Fruit fly (Drosophila melanogaster) whole organism, prepupa: ENCODE results near the gene CG3165.

Source experiments
- Blimp-1 ChIP-seq: fragments of 200-800 bp; sonication (Bioruptor generic); optimal IDR thresholded peaks from 3 replicates; lab custom pipeline; 2017; ENCODE audit warnings: missing biosample characterization, missing genetic modification characterization, mild to moderate bottlenecking, moderate library complexity, missing genetic modification reagents
- CG10631 ChIP-seq: fragments of 200-800 bp; sonication (Bioruptor generic); optimal IDR thresholded peaks from 2 replicates; lab custom pipeline; 2016; ENCODE audit warnings: missing biosample characterization, missing genetic modification characterization
- CG10669 ChIP-seq: fragments of 200-800 bp; sonication (Bioruptor generic); optimal IDR thresholded peaks from 3 replicates; lab custom pipeline; 2018; ENCODE audit warnings: missing biosample characterization, mild to moderate bottlenecking, missing genetic modification characterization, moderate library complexity
- CG11762 ChIP-seq: fragments of 200-800 bp; sonication (Bioruptor generic); optimal IDR thresholded peaks from 3 replicates; lab custom pipeline; 2016; ENCODE audit warnings: missing biosample characterization, missing genetic modification characterization; ENCODE audit not compliant: insufficient read depth
- CG11902 ChIP-seq: fragments of 200-800 bp; sonication (Bioruptor generic); optimal IDR thresholded peaks from 3 replicates; lab custom pipeline; 2016; ENCODE audit warnings: missing biosample characterization, missing genetic modification characterization
- CG15336 ChIP-seq: fragments of 200-800 bp; sonication (Bioruptor generic); IDR thresholded peaks from 2 replicates; pipeline ENCODE4 v1.3.6; 2022; ENCODE audit warnings: missing biosample characterization, missing genetic modification characterization
- CG1621 ChIP-seq: fragments of 200-800 bp; sonication (Bioruptor generic); optimal IDR thresholded peaks from 3 replicates; lab custom pipeline; 2018; ENCODE audit warnings: missing biosample characterization, mild to moderate bottlenecking, missing genetic modification characterization
- CG16779 ChIP-seq: fragments of 200-800 bp; sonication (Bioruptor generic); optimal IDR thresholded peaks from 3 replicates; lab custom pipeline; 2017; ENCODE audit warnings: missing biosample characterization, mild to moderate bottlenecking, missing genetic modification characterization
- CG3032 ChIP-seq: fragments of 200-800 bp; optimal IDR thresholded peaks from 2 replicates; lab custom pipeline; 2019; ENCODE audit warnings: missing biosample characterization, mild to moderate bottlenecking, missing genetic modification characterization, moderate library complexity
- CG31627 ChIP-seq: fragments of 200-800 bp; sonication (Bioruptor generic); optimal IDR thresholded peaks from 3 replicates; lab custom pipeline; 2016; ENCODE audit warnings: missing biosample characterization, missing genetic modification characterization
- CG32006 ChIP-seq: fragments of 200-800 bp; sonication (Bioruptor generic); optimal IDR thresholded peaks from 3 replicates; lab custom pipeline; 2017; ENCODE audit warnings: missing biosample characterization, mild to moderate bottlenecking, missing genetic modification characterization
- CG4318 ChIP-seq: fragments of 200-800 bp; sonication (Bioruptor generic); optimal IDR thresholded peaks from 3 replicates; lab custom pipeline; 2017; ENCODE audit warnings: missing biosample characterization, mild to moderate bottlenecking, missing genetic modification characterization
- CG6276 ChIP-seq: fragments of 200-800 bp; sonication (Bioruptor generic); optimal IDR thresholded peaks from 2 replicates; lab custom pipeline; 2017; ENCODE audit warnings: missing biosample characterization, mild to moderate bottlenecking, missing genetic modification characterization
- CG6792 ChIP-seq: fragments of 200-800 bp; sonication (Bioruptor generic); optimal IDR thresholded peaks from 3 replicates; lab custom pipeline; 2016; ENCODE audit warnings: missing biosample characterization, missing genetic modification characterization
- CG6854 ChIP-seq: fragments of 200-800 bp; sonication (Bioruptor generic); optimal IDR thresholded peaks from 2 replicates; lab custom pipeline; 2017; ENCODE audit warnings: missing biosample characterization, mild to moderate bottlenecking, missing genetic modification characterization
- CG7368 ChIP-seq: fragments of 200-800 bp; sonication (Bioruptor generic); optimal IDR thresholded peaks from 3 replicates; lab custom pipeline; 2016; ENCODE audit warnings: missing biosample characterization, missing genetic modification characterization
- CG8319 ChIP-seq: fragments of 200-800 bp; sonication (Bioruptor generic); optimal IDR thresholded peaks from 3 replicates; lab custom pipeline; 2016; ENCODE audit warnings: missing biosample characterization, missing genetic modification characterization
- CG8632 ChIP-seq: fragments of 200-800 bp; sonication (Bioruptor generic); optimal IDR thresholded peaks from 3 replicates; lab custom pipeline; 2016; ENCODE audit warnings: missing biosample characterization, missing genetic modification characterization
- CG9139 ChIP-seq: fragments of 200-800 bp; sonication (Bioruptor generic); optimal IDR thresholded peaks from 3 replicates; lab custom pipeline; 2017; ENCODE audit warnings: missing biosample characterization, mild to moderate bottlenecking, missing genetic modification characterization
- Eip75B ChIP-seq: fragments of 200-800 bp; sonication (Bioruptor generic); optimal IDR thresholded peaks from 3 replicates; lab custom pipeline; 2016; ENCODE audit warnings: missing biosample characterization, missing genetic modification characterization
- Eip78C ChIP-seq: fragments of 200-800 bp; sonication (Bioruptor generic); peaks from one replicate; lab custom pipeline; 2016; ENCODE audit warnings: missing biosample characterization, missing genetic modification characterization
- Eip93F ChIP-seq: fragments of 200-800 bp; sonication (Bioruptor generic); optimal IDR thresholded peaks from 2 replicates; lab custom pipeline; 2016; ENCODE audit warnings: missing biosample characterization, mild to moderate bottlenecking, missing genetic modification characterization
- Ets21C ChIP-seq: fragments of 200-800 bp; sonication (Bioruptor generic); optimal IDR thresholded peaks from 3 replicates; lab custom pipeline; 2016; ENCODE audit warnings: missing biosample characterization, missing genetic modification characterization
- Hr38 ChIP-seq: sonication (Bioruptor generic); optimal IDR thresholded peaks from 2 replicates; lab custom pipeline; 2016; ENCODE audit warnings: missing biosample characterization, missing genetic modification characterization
- Hr39 ChIP-seq: fragments of 200-800 bp; sonication (Bioruptor generic); optimal IDR thresholded peaks from 2 replicates; lab custom pipeline; 2016; ENCODE audit warnings: missing biosample characterization, missing genetic modification characterization
- Hr4 ChIP-seq: fragments of 200-800 bp; sonication (Bioruptor generic); optimal IDR thresholded peaks from 3 replicates; lab custom pipeline; 2016; ENCODE audit warnings: missing biosample characterization, missing genetic modification characterization
- Met ChIP-seq: fragments of 200-800 bp; sonication (Bioruptor generic); optimal IDR thresholded peaks from 3 replicates; lab custom pipeline; 2016; ENCODE audit warnings: missing biosample characterization, missing genetic modification characterization
- OdsH ChIP-seq: fragments of 200-800 bp; sonication (Bioruptor generic); optimal IDR thresholded peaks from 3 replicates; lab custom pipeline; 2016; ENCODE audit warnings: missing biosample characterization, missing genetic modification characterization
- Smox ChIP-seq: fragments of 200-800 bp; sonication (Bioruptor generic); optimal IDR thresholded peaks from 3 replicates; lab custom pipeline; 2016; ENCODE audit warnings: missing biosample characterization, missing genetic modification characterization
- Sox102F ChIP-seq: fragments of 200-800 bp; sonication (Bioruptor generic); optimal IDR thresholded peaks from 2 replicates; lab custom pipeline; 2016; ENCODE audit warnings: missing biosample characterization, mild to moderate bottlenecking, missing genetic modification characterization
- Sox15 ChIP-seq: fragments of 200-800 bp; sonication (Bioruptor generic); optimal IDR thresholded peaks from 3 replicates; lab custom pipeline; 2016; ENCODE audit warnings: missing biosample characterization, missing genetic modification characterization
- achi ChIP-seq: fragments of 200-800 bp; sonication (Bioruptor generic); optimal IDR thresholded peaks from 3 replicates; lab custom pipeline; 2016; ENCODE audit warnings: missing biosample characterization, missing genetic modification characterization
- acj6 ChIP-seq: fragments of 200-800 bp; sonication (Bioruptor generic); optimal IDR thresholded peaks from 3 replicates; lab custom pipeline; 2016; ENCODE audit warnings: missing biosample characterization, missing genetic modification characterization
- cyc ChIP-seq: fragments of 200-800 bp; sonication (Bioruptor generic); optimal IDR thresholded peaks from 3 replicates; lab custom pipeline; 2016; ENCODE audit warnings: missing biosample characterization, missing genetic modification characterization
- dac ChIP-seq: fragments of 200-800 bp; sonication (Bioruptor generic); optimal IDR thresholded peaks from 2 replicates; lab custom pipeline; 2017; ENCODE audit warnings: missing biosample characterization, mild to moderate bottlenecking, missing genetic modification characterization
- eg ChIP-seq: fragments of 200-800 bp; sonication (Bioruptor generic); IDR thresholded peaks from 3 replicates; pipeline ENCODE4 v1.3.6; 2022; ENCODE audit warnings: missing biosample characterization, missing genetic modification characterization
- esn ChIP-seq: fragments of 200-800 bp; sonication (Bioruptor generic); optimal IDR thresholded peaks from 2 replicates; lab custom pipeline; 2016; ENCODE audit warnings: missing biosample characterization, mild to moderate bottlenecking, missing genetic modification characterization, moderate library complexity
- fd85E ChIP-seq: fragments of 200-800 bp; sonication (Bioruptor generic); optimal IDR thresholded peaks from 3 replicates; lab custom pipeline; 2016; ENCODE audit warnings: missing biosample characterization, missing genetic modification characterization
- fkh ChIP-seq: fragments of 200-800 bp; sonication (Bioruptor generic); optimal IDR thresholded peaks from 3 replicates; lab custom pipeline; 2017; ENCODE audit warnings: missing biosample characterization, mild to moderate bottlenecking, missing genetic modification characterization, moderate library complexity
- lz ChIP-seq: fragments of 200-800 bp; sonication (Bioruptor generic); optimal IDR thresholded peaks from 3 replicates; lab custom pipeline; 2016; ENCODE audit warnings: missing biosample characterization, missing genetic modification characterization
- net ChIP-seq: fragments of 200-800 bp; sonication (Bioruptor generic); optimal IDR thresholded peaks from 3 replicates; lab custom pipeline; 2016; ENCODE audit warnings: missing biosample characterization, missing genetic modification characterization
- pdm3 ChIP-seq: fragments of 200-800 bp; sonication (Bioruptor generic); optimal IDR thresholded peaks from 3 replicates; lab custom pipeline; 2016; ENCODE audit warnings: missing biosample characterization, missing genetic modification characterization
- salr ChIP-seq, 2 experiments: fragments of 200-800 bp; sonication (Bioruptor generic); optimal IDR thresholded peaks; 3 replicates each; lab custom pipeline; 2016 to 2018; ENCODE audit warnings: missing biosample characterization in 2 of 2, missing genetic modification characterization in 2 of 2, mild to moderate bottlenecking in 1 of 2
- ss ChIP-seq, 2 experiments: fragments of 200-800 bp; sonication (Bioruptor generic); optimal IDR thresholded peaks; 2 replicates in 1 of 2; 3 replicates in 1 of 2; lab custom pipeline; 2017 to 2018; ENCODE audit warnings: mild to moderate bottlenecking in 2 of 2, missing biosample characterization in 2 of 2, missing genetic modification characterization in 2 of 2, moderate library complexity in 1 of 2
- svp ChIP-seq: fragments of 200-800 bp; sonication (Bioruptor generic); peaks from one replicate; lab custom pipeline; 2016; ENCODE audit warnings: missing biosample characterization, missing genetic modification characterization
- topi ChIP-seq: fragments of 200-800 bp; sonication (Bioruptor generic); optimal IDR thresholded peaks from 3 replicates; lab custom pipeline; 2016; ENCODE audit warnings: missing biosample characterization, missing genetic modification characterization
- vri ChIP-seq: fragments of 200-800 bp; sonication (Bioruptor generic); optimal IDR thresholded peaks from 3 replicates; lab custom pipeline; 2016; ENCODE audit warnings: missing biosample characterization, mild to moderate bottlenecking, missing genetic modification characterization

Gene CG3165

dm6 chr2L:3011484-3011883, 34.6 kb downstream of the CG3165 start (continued):
- peak; percentile 57; the same call in 1 of the 2 replicates for TF ChIP-seq CG15336 (GFP tag; lab: Robert Waterston, UW)
- peak; percentile 77 for TF ChIP-seq OdsH
- TF ChIP-seq CG10669 (GFP tag; lab: Kevin White, UChicago): peak; percentile 74
- peak; percentile 74 for TF ChIP-seq net (GFP tag; lab: Kevin White, UChicago)
- TF ChIP-seq CG8319 (GFP tag; lab: Kevin White, UChicago): peak; percentile 65
- TF ChIP-seq fd85E (GFP tag; lab: Kevin White, UChicago): peak; percentile 13
- peak; percentile 76 for TF ChIP-seq Sox15 (GFP tag; lab: Kevin White, UChicago)
- TF ChIP-seq Eip93F (GFP tag; lab: Kevin White, UChicago): peak; percentile 50
- peak; percentile 45 to 80 for TF ChIP-seq ss (GFP tag; optimal IDR thresholded peaks at IDR 0.05; lab: Kevin White, UChicago)
- TF ChIP-seq Hr4 (GFP tag; lab: Kevin White, UChicago): peak; percentile 1
- TF ChIP-seq CG8632: peak; percentile 79
- peak; percentile 83 for TF ChIP-seq Smox (GFP tag; lab: Kevin White, UChicago)
- peak; percentile 94 for TF ChIP-seq svp
- TF ChIP-seq salr (GFP tag; optimal IDR thresholded peaks at IDR 0.05; lab: Kevin White, UChicago): peak; percentile 27 to 68
- TF ChIP-seq CG1621 (tag; lab: Kevin White, UChicago): peak; percentile 68
- TF ChIP-seq CG3032 (tag; lab: Kevin White, UChicago): peak; percentile 73
- TF ChIP-seq eg (GFP tag; lab: Robert Waterston, UW): 0 out of 3 replicates have a peak, but pooled peaks have one; percentile 19
- TF ChIP-seq Hr39 (GFP tag; lab: Kevin White, UChicago): peak; percentile 90

dm6 chr2L:3012780-3013179, 35.9 kb downstream of the CG3165 start:
- no peak for TF ChIP-seq CG11902 (GFP tag; lab: Kevin White, UChicago)
- TF ChIP-seq Smox (GFP tag; lab: Kevin White, UChicago): no peak
- TF ChIP-seq fkh (GFP tag; lab: Kevin White, UChicago): no peak
- TF ChIP-seq ss (GFP tag; optimal IDR thresholded peaks at IDR 0.05; lab: Kevin White, UChicago): peak in 1 of 2 experiments; percentile 9
- TF ChIP-seq Blimp-1: no peak
- peak; percentile 21 for TF ChIP-seq CG1621 (tag; lab: Kevin White, UChicago)
- TF ChIP-seq CG3032 (tag; lab: Kevin White, UChicago): peak; percentile 33
- peak; percentile 72 for TF ChIP-seq CG6276 (GFP tag; lab: Kevin White, UChicago)
- peak; percentile 62 for TF ChIP-seq pdm3 (GFP tag; lab: Kevin White, UChicago)
- TF ChIP-seq CG10669 (GFP tag; lab: Kevin White, UChicago): no peak
- peak; percentile 37 for TF ChIP-seq CG11762 (GFP tag; lab: Kevin White, UChicago)
- TF ChIP-seq CG9139 (GFP tag; lab: Kevin White, UChicago): no peak
- no peak for TF ChIP-seq Met (GFP tag; lab: Kevin White, UChicago)
- no peak for TF ChIP-seq Hr38
- peak; percentile 83 for TF ChIP-seq Hr4 (GFP tag; lab: Kevin White, UChicago)
- TF ChIP-seq Sox102F: peak; percentile 39
- TF ChIP-seq Eip78C (GFP tag; lab: Kevin White, UChicago): peak; percentile 86
- TF ChIP-seq fd85E (GFP tag; lab: Kevin White, UChicago): no peak
- TF ChIP-seq Sox15 (GFP tag; lab: Kevin White, UChicago): no peak
- TF ChIP-seq dac (GFP tag; lab: Kevin White, UChicago): peak; percentile 42
- TF ChIP-seq Eip93F (GFP tag; lab: Kevin White, UChicago): no peak
- peak; percentile 24 for TF ChIP-seq cyc (GFP tag; lab: Kevin White, UChicago)
- TF ChIP-seq Eip75B: peak; percentile 41
- peak; percentile 37 for TF ChIP-seq CG6792
- peak; percentile 67 for TF ChIP-seq net (GFP tag; lab: Kevin White, UChicago)
- peak; percentile 58 for TF ChIP-seq achi (GFP tag; lab: Kevin White, UChicago)
- TF ChIP-seq CG10631: no peak
- peak; percentile 18 for TF ChIP-seq CG16779
- TF ChIP-seq Hr39 (GFP tag; lab: Kevin White, UChicago): peak; percentile 48
- TF ChIP-seq vri (GFP tag; lab: Kevin White, UChicago): peak; percentile 12
- peak; percentile 43 for TF ChIP-seq lz (GFP tag; lab: Kevin White, UChicago)
- TF ChIP-seq CG6854 (GFP tag; lab: Kevin White, UChicago): no peak
- TF ChIP-seq CG31627 (GFP tag; lab: Kevin White, UChicago): peak; percentile 37
- peak; percentile 42 for TF ChIP-seq svp
- TF ChIP-seq CG32006 (GFP tag; lab: Kevin White, UChicago): peak; percentile 86
- TF ChIP-seq topi: peak; percentile 54
- no peak for TF ChIP-seq Ets21C (GFP tag; lab: Kevin White, UChicago)
- no peak for TF ChIP-seq acj6
- peak; percentile 53 for TF ChIP-seq esn (GFP tag; lab: Kevin White, UChicago)
- TF ChIP-seq CG4318 (GFP tag; lab: Kevin White, UChicago): no peak
- TF ChIP-seq CG15336 (GFP tag; lab: Robert Waterston, UW): peak; percentile 70
- no peak for TF ChIP-seq CG7368
- TF ChIP-seq OdsH: no peak
